Worm (Caenorhabditis elegans) whole organism, midembryonic: ENCODE measurements around the gene ZC404.2.

Experiments
- T22C8.4 ChIP-seq: fragments of 200-800 bp; sonication (Bioruptor generic); IDR thresholded peaks from 2 replicates; pipeline ENCODE4 v1.3.6; 2022; ENCODE audit warnings: missing genetic modification characterization, missing compliant biosample characterization
- cog-1 ChIP-seq: sonication (generic microtip); optimal IDR thresholded peaks from 2 replicates; lab custom pipeline; 2016; ENCODE audit warnings: missing genetic modification characterization, missing compliant biosample characterization
- flt-1 ChIP-seq: fragments of 200-800 bp; sonication (Bioruptor generic); IDR thresholded peaks from 2 replicates; pipeline ENCODE4 v1.3.6; 2022; ENCODE audit warnings: missing genetic modification characterization, missing compliant biosample characterization
- klf-2 ChIP-seq: fragments of 200-800 bp; sonication (Bioruptor generic); conservative IDR thresholded peaks from 2 replicates; pipeline ENCODE4 v1.3.6; 2022; ENCODE audit warnings: missing genetic modification reagents, missing genetic modification characterization, missing compliant biosample characterization
- med-1 ChIP-seq: sonication (generic microtip); optimal IDR thresholded peaks from 2 replicates; lab custom pipeline; 2017; ENCODE audit warnings: missing genetic modification characterization, mild to moderate bottlenecking, missing compliant biosample characterization, antibody characterized with exemption, missing genetic modification reagents; ENCODE audit not compliant: insufficient read depth
- ref-1 ChIP-seq: fragments of 200-800 bp; sonication (Bioruptor generic); conservative IDR thresholded peaks from 2 replicates; pipeline ENCODE4 v1.3.6; 2022; ENCODE audit warnings: missing genetic modification reagents, missing genetic modification characterization, missing compliant biosample characterization
- tab-1 ChIP-seq: fragments of 200-800 bp; sonication (Bioruptor generic); IDR thresholded peaks from 2 replicates; pipeline ENCODE4 v1.3.6; 2022; ENCODE audit warnings: missing genetic modification characterization, missing compliant biosample characterization
- ztf-23 ChIP-seq: fragments of 200-800 bp; sonication (Bioruptor generic); IDR thresholded peaks from 2 replicates; pipeline ENCODE4 v1.3.6; 2022; ENCODE audit warnings: missing genetic modification reagents, missing genetic modification characterization, missing compliant biosample characterization
- ztf-29 ChIP-seq: fragments of 200-800 bp; sonication (Bioruptor generic); IDR thresholded peaks from 2 replicates; pipeline ENCODE4 v1.3.6; 2022; ENCODE audit warnings: missing genetic modification reagents, missing genetic modification characterization, missing compliant biosample characterization

Gene ZC404.2

DNA sequence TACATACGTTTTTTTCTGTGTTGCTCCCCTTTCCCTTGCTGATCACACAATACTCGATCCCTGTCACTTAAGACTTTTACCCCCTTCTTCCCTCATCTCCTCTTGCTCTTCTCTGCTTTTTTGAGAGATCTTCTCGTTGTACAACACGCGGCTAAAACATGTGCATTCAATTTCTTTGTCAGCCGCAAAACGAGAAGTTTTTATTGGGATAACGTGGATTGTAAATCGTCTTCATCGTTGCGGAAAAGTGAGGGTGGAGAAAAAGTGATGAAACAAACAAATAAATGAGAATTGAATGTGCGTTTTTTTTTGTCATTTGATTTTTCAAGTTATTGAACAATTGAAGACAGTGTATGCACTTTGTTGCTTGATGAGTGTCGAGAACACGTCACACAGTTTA, 18.3 kb upstream of the ZC404.2 start:
- TF ChIP-seq flt-1 = no peak
- no peak for TF ChIP-seq ztf-23 (GFP tag; lab: Robert Waterston, UW)
- no peak for TF ChIP-seq klf-2 (GFP tag; lab: Robert Waterston, UW)
- TF ChIP-seq ref-1 (GFP tag; lab: Robert Waterston, UW) = no peak
- TF ChIP-seq cog-1 = no peak
- TF ChIP-seq T22C8.4 = no peak
- TF ChIP-seq tab-1 = no peak
- TF ChIP-seq ztf-29 (GFP tag; lab: Robert Waterston, UW) = no peak
- no peak for TF ChIP-seq med-1

DNA sequence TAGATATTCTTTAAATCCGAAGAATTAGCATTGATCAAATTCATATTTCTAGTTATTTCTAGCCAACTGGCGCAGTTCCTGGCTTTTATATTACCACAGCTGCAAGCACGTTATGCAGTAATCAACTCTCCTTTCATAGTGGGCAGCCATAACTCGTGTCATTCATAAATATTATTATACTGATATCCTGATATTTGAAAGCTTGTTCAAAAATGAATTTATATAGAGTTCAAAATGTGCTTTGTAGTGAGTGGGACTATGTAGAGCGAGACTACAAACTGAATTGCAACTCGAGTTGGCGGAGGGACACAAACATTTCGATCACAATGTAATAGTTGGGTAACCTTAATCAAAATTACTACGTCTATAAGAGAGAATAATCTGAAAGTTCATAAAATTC, 16.1 kb upstream of the ZC404.2 start, which contains the start of gene srh-30:
TSS of gene srh-30 (minus strand) at position 101 of the 400 bp plus-strand sequence.
- no peak for TF ChIP-seq klf-2 (GFP tag; lab: Robert Waterston, UW)
- TF ChIP-seq med-1 = no peak
- TF ChIP-seq ref-1 (GFP tag; lab: Robert Waterston, UW) = no peak
- TF ChIP-seq T22C8.4 = no peak
- no peak for TF ChIP-seq ztf-23 (GFP tag; lab: Robert Waterston, UW)
- no peak for TF ChIP-seq cog-1
- no peak for TF ChIP-seq ztf-29 (GFP tag; lab: Robert Waterston, UW)
- no peak for TF ChIP-seq flt-1

DNA sequence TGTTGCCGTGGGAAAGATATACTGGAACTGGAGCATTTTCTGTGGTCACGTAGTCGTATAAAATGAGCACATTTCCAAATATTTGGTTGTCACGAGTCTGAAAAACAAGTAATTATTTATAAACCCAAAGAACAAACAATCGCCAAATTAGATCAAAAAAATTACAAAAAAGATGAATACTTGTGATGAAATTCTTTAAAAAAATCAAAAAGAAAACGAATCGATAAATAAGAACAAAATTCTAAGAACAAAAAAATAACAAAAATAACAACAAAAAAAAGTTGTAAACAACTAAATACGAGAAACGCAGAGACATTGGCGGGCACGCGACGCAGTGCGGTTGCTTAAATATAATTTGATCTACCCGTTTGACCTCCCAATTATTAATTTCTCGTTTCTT, 14.0 kb upstream of the ZC404.2 start, which contains the start of gene ZC404.16:
TSS of gene ZC404.16 (minus strand) at position 101 of the 400 bp plus-strand sequence.
- TF ChIP-seq klf-2 (GFP tag; lab: Robert Waterston, UW) (no peak), med-1 (no peak), ztf-29 (GFP tag; lab: Robert Waterston, UW) (no peak), ztf-23 (GFP tag; lab: Robert Waterston, UW) (no peak), flt-1 (no peak), ref-1 (GFP tag; lab: Robert Waterston, UW) (no peak), cog-1 (no peak), T22C8.4 (no peak), tab-1 (no peak)

DNA sequence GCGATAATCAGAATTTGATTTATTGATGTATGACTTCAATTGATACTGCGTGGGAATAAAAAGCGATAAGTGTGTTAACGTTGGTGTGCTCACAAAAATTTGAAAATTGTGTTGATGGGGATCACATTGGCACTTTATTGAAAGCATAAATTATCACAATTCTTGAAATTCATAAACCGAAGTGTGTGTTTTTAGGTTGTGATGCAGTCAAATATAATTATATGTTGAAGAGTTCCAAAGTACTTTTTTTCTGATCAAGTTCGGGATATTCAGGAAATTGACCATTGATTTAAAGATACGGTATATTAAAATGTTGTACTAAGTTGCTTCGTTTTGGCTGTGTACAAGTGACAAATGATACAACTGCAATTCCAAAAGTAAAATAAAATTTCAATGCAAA, 12.0 kb upstream of the ZC404.2 start, which contains the start of gene srh-28:
TSS of gene srh-28 (minus strand) at position 101 of the 400 bp plus-strand sequence.
- no peak for TF ChIP-seq ref-1 (GFP tag; lab: Robert Waterston, UW)
- no peak for TF ChIP-seq ztf-29 (GFP tag; lab: Robert Waterston, UW)
- no peak for TF ChIP-seq tab-1
- no peak for TF ChIP-seq ztf-23 (GFP tag; lab: Robert Waterston, UW)
- TF ChIP-seq med-1 = no peak
- no peak for TF ChIP-seq flt-1
- no peak for TF ChIP-seq cog-1
- TF ChIP-seq T22C8.4 = no peak
- TF ChIP-seq klf-2 (GFP tag; lab: Robert Waterston, UW) = no peak

DNA sequence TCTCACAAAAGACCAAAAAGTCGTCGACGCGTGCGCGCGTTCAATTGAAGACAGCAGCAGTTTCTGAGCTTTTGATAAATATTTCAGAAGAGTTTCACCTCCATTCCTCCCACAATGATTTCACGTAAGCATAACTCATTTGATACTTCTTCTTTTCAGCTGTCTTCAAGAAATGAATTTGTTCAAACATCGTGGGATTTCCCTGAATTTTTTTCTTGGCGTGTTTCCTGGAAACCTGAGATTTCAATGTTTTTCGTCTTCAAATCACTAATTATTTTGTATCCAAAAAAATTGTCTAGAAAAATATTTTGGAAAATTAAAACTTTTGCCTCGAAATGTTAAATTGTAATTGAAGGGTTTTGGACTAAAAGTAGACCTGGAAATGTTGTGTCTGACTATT, 9.3 kb upstream of the ZC404.2 start:
- TF ChIP-seq klf-2 (GFP tag; lab: Robert Waterston, UW) (no peak), T22C8.4 (no peak), tab-1 (no peak), flt-1 (no peak), ztf-29 (GFP tag; lab: Robert Waterston, UW) (no peak), ref-1 (GFP tag; lab: Robert Waterston, UW) (no peak), ztf-23 (GFP tag; lab: Robert Waterston, UW) (no peak)

DNA sequence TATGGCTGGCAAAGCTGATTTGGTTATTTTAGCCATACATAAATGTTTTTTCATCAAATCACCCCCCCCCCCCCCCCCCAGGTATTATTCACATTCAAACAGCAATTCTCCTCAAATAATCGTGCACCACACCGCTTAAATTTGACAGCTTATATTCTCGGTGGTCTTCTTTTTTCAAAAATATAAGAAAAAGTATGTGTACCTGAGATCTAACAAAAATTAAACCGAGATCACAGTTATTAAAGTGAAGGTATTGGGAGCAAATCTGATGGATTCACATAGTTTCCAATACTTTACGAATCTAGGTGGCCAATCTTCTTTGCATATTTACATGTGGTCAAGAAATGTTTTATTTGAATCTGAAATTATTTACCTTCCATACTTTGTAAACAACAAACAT, 7.6 kb upstream of the ZC404.2 start, which contains the start of gene ZC404.15:
TSS of gene ZC404.15 (plus strand) at position 301 of the 400 bp plus-strand sequence.
- TF ChIP-seq med-1 (no peak), klf-2 (GFP tag; lab: Robert Waterston, UW) (no peak), T22C8.4 (no peak), ztf-29 (GFP tag; lab: Robert Waterston, UW) (no peak), cog-1 (no peak), flt-1 (no peak), ref-1 (GFP tag; lab: Robert Waterston, UW) (no peak), tab-1 (no peak), ztf-23 (GFP tag; lab: Robert Waterston, UW) (no peak)

DNA sequence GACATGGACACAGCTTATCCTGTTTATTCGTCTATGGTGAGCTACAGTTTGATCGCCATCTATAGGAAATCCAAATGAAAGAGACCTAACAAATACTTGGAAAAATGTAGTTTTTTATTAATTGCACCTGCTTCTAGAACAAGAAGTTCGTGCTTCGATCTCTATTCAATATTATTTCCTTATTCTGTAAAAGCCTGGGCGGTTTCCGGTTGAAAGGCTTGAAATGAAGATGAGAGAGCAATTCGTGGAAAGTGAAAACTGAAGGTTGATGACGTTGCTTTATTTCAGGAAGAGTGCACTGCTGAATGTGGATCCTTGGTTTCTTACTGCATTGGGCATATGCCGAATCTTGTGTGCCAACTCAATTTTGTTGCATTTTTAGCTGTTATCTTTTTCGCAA, 7.1 kb upstream of the ZC404.2 start:
- no peak for TF ChIP-seq flt-1

DNA sequence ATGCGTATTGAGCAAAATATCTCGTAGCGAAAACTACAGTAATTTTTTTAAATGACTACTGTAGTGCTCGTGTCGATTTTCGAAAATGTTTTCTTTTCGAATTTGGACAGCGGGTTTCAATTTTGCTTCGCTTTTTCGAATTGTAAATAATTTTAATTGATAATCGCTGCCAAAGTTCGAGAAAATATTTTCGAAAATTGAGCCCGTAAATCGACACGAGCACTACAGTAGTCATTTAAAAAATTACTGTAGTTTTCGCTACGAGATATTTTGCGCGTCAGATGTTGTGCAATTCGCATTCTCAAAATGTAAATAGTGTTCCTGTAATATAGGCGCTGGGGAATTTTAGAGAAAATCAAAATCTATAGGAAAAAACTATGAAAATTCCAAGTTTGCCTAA, 5.5 kb upstream of the ZC404.2 start:
- no peak for TF ChIP-seq ztf-29 (GFP tag; lab: Robert Waterston, UW)
- no peak for TF ChIP-seq ztf-23 (GFP tag; lab: Robert Waterston, UW)
- TF ChIP-seq T22C8.4 = no peak
- TF ChIP-seq klf-2 (GFP tag; lab: Robert Waterston, UW) = no peak
- no peak for TF ChIP-seq cog-1
- TF ChIP-seq tab-1 = no peak
- TF ChIP-seq flt-1 = no peak
- TF ChIP-seq ref-1 (GFP tag; lab: Robert Waterston, UW) = no peak
- TF ChIP-seq med-1 = no peak

DNA sequence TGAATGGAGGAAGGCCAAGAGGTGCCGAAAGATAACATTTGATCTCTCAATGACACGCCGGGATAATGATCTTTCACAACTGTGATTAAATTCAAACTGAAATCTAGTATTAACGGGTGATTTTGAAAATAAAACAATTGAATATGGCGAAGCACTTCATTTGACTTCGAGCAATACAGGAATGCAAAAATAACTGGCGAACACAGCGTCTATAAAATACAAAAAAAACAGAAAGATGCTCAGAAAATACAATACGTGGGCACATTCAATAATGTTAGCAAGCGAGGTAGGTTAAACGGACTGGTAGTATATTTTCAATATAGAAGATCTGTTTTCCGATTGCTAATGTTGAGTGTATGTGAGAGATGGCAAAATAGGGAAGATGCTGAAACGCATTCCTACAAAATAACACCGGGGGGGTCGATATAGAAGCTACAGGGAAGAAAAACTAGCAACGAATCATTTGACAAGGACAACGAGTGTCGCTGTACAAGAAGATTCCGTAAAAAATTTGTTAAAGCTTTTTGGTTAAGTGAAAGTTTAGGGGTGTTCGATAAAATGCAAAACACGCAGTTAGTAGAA, 4.6 kb upstream of the ZC404.2 start:
- TF ChIP-seq ztf-23 (GFP tag; lab: Robert Waterston, UW) = no peak
- no peak for TF ChIP-seq ztf-29 (GFP tag; lab: Robert Waterston, UW)
- TF ChIP-seq med-1 = no peak
- TF ChIP-seq cog-1 = no peak
- no peak for TF ChIP-seq flt-1
- TF ChIP-seq ref-1 (GFP tag; lab: Robert Waterston, UW) = no peak
- no peak for TF ChIP-seq klf-2 (GFP tag; lab: Robert Waterston, UW)
- no peak for TF ChIP-seq tab-1
- no peak for TF ChIP-seq T22C8.4

DNA sequence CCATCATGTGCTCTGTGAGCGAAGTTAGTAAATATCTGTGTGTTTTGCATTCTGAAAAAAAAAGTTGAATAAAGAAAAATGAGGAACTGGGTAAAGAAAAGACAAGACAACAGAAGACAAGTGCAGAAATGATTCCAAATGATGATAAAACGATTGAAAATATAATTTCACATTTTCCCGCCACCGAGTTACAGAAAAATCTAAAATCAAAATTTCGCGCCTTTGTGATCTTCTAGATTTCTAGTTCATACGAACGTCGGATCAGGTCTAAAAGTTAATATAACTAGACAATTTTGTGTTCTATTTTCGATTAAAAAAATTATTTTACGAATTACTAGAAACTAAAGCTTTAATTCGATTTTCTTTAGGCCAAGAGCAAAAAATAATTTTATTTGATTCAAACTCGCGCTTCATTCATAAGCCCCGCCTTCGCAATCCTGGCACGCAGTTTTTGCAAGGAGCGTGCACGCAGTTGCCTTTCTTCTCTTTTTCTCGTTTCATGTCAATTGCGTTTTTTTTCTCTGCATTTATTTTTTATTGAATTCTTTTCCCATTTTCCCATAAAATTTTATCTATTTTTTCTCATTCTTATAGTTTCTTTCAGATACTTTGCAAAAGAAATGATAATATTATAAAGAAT, 2.8 kb upstream of the ZC404.2 start, which contains the start of the genes spn-4 and spe-39:
TSS of gene spn-4 (minus strand) at position 51 of the 640 bp plus-strand sequence.
TSS of gene spe-39 (plus strand) at position 599 of the 640 bp plus-strand sequence.
- TF ChIP-seq med-1 = peak; percentile 72
- peak; percentile 62 for TF ChIP-seq flt-1
- TF ChIP-seq tab-1 = peak; percentile 66; the same call in 1 of the 2 replicates
- TF ChIP-seq ztf-29 (GFP tag; lab: Robert Waterston, UW) = peak; percentile 48; the same call in 1 of the 2 replicates
- TF ChIP-seq ref-1 (GFP tag; lab: Robert Waterston, UW) = no peak
- peak; percentile 51; the same call in 1 of the 2 replicates for TF ChIP-seq ztf-23 (GFP tag; lab: Robert Waterston, UW)
- 0 out of 2 replicates have a peak, but pooled peaks have one; percentile 50 for TF ChIP-seq klf-2 (GFP tag; lab: Robert Waterston, UW)
- no peak for TF ChIP-seq T22C8.4
- no peak for TF ChIP-seq cog-1
